Worm (Caenorhabditis elegans): ENCODE measurements around the gene C05E11.3.

The C05E11.3 gene

DNA sequence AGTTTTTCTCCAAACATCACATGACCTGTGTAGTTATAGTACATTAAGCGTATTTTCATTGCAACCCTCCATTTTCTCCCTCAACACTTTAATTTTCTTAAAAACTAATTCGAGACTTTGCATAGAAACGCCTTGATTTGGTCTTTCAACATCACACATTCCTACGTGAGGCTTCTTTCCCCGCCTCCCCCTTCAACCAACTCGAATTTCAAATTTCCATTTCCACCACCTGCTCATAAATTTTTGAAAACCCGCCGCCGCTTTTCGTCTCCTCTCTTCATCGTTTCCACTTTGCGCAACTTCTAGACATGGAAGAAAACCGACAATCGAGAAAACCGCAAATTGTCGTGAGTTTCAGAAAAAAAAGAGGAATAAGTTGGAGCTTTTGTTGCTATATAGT lies at the start of gene C05E11.3:
Gene C05E11.3, plus strand, starts transcription at position 301 of the 400 bp plus-strand sequence.
- TF ChIP-seq fos-1 (tag; optimal IDR thresholded peaks at IDR 0.05) (no peak), unc-55 (GFP tag; optimal IDR thresholded peaks at IDR 0.05) (peak; percentile 44), lsy-2 (tag; optimal IDR thresholded peaks at IDR 0.05) (no peak), ceh-16 (tag; optimal IDR thresholded peaks at IDR 0.05) (no peak)

DNA sequence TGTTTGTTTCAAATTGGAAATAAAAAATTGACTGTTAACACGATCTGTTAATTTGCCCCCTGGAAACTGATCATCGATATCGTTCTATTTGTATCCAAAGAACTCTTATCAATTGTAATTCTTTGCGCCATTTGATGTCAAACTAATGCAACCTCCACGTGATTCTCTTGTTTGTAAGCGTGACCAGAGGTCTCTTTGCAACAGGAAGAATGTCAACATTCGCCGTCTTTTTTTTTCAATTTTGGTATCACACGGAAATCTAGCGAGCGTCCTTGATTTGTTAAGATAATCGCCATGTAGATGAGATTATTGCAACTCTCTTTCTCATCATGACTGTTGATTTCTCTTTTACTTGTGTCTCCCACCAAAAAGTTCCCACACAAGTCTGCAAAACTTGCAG lies 49.1 kb upstream of the C05E11.3 start:
- TF ChIP-seq nhr-25 (tag; optimal IDR thresholded peaks at IDR 0.05) (peak; percentile 92), sem-4 (tag; optimal IDR thresholded peaks at IDR 0.05) (no peak), R02D3.7 (tag; optimal IDR thresholded peaks at IDR 0.05) (no peak), mab-5 (tag; optimal IDR thresholded peaks at IDR 0.05) (no peak), crh-2 (tag; optimal IDR thresholded peaks at IDR 0.05) (peak; percentile 56), aly-2 (tag; optimal IDR thresholded peaks at IDR 0.05) (no peak), nhr-129 (tag; optimal IDR thresholded peaks at IDR 0.05) (peak; percentile 73), Y55F3AM.14 (GFP tag; optimal IDR thresholded peaks at IDR 0.05) (no peak), alr-1 (tag; optimal IDR thresholded peaks at IDR 0.05) (no peak), egl-27 (tag; optimal IDR thresholded peaks at IDR 0.05) (no peak), lsy-2 (tag; optimal IDR thresholded peaks at IDR 0.05) (peak in 1 of 2 experiments; percentile 43), sma-9 (GFP tag; optimal IDR thresholded peaks at IDR 0.05) (peak; percentile 97), sma-9 (tag; optimal IDR thresholded peaks at IDR 0.05) (no peak), unc-39 (tag; optimal IDR thresholded peaks at IDR 0.05) (no peak), ztf-1 (GFP tag; conservative IDR thresholded peaks at IDR 0.05) (no peak), ztf-4 (tag; optimal IDR thresholded peaks at IDR 0.05) (no peak), zag-1 (tag; optimal IDR thresholded peaks at IDR 0.05) (no peak), ZK546.5 (tag; optimal IDR thresholded peaks at IDR 0.05) (no peak), mbf-1 (tag; optimal IDR thresholded peaks at IDR 0.05) (no peak), ztf-11 (tag; optimal IDR thresholded peaks at IDR 0.05) (no peak), F13H6.1 (tag; optimal IDR thresholded peaks at IDR 0.05) (peak; percentile 33), peb-1 (tag; optimal IDR thresholded peaks at IDR 0.05) (no peak), nhr-11 (tag; optimal IDR thresholded peaks at IDR 0.05) (no peak), nhr-6 (tag; optimal IDR thresholded peaks at IDR 0.05) (no peak), blmp-1 (tag; optimal IDR thresholded peaks at IDR 0.05; ENCODE audit: insufficient read depth) (peak; percentile 78), sma-3 (GFP tag; optimal IDR thresholded peaks at IDR 0.05) (peak; percentile 89), unc-62 (GFP tag; optimal IDR thresholded peaks at IDR 0.05) (no peak), elt-3 (tag; optimal IDR thresholded peaks at IDR 0.05) (no peak), ceh-82 (tag; optimal IDR thresholded peaks at IDR 0.05) (no peak), elt-1 (tag; optimal IDR thresholded peaks at IDR 0.05) (peak; percentile 29), nhr-12 (tag; optimal IDR thresholded peaks at IDR 0.05) (no peak), nhr-77 (tag; optimal IDR thresholded peaks at IDR 0.05) (no peak), ama-1 (optimal IDR thresholded peaks at IDR 0.05) (no peak), ceh-16 (tag; optimal IDR thresholded peaks at IDR 0.05) (peak; percentile 21), gmeb-1 (tag; optimal IDR thresholded peaks at IDR 0.05) (peak; percentile 63), fos-1 (tag; optimal IDR thresholded peaks at IDR 0.05) (peak; percentile 39), nhr-237 (tag; optimal IDR thresholded peaks at IDR 0.05) (no peak), C34F6.9 (tag; optimal IDR thresholded peaks at IDR 0.05) (peak; percentile 2), mdl-1 (tag; optimal IDR thresholded peaks at IDR 0.05) (peak; percentile 22 to 66), lin-39 (tag; optimal IDR thresholded peaks at IDR 0.05) (no peak), unc-55 (GFP tag; optimal IDR thresholded peaks at IDR 0.05) (no peak), nhr-21 (tag; optimal IDR thresholded peaks at IDR 0.05) (peak; percentile 90), snpc-4 (tag; optimal IDR thresholded peaks at IDR 0.05) (no peak), lin-13 (GFP tag; optimal IDR thresholded peaks at IDR 0.05) (no peak)
